Worm (Caenorhabditis elegans): Measurements from ENCODE around the gene C01G6.3.

DNA sequence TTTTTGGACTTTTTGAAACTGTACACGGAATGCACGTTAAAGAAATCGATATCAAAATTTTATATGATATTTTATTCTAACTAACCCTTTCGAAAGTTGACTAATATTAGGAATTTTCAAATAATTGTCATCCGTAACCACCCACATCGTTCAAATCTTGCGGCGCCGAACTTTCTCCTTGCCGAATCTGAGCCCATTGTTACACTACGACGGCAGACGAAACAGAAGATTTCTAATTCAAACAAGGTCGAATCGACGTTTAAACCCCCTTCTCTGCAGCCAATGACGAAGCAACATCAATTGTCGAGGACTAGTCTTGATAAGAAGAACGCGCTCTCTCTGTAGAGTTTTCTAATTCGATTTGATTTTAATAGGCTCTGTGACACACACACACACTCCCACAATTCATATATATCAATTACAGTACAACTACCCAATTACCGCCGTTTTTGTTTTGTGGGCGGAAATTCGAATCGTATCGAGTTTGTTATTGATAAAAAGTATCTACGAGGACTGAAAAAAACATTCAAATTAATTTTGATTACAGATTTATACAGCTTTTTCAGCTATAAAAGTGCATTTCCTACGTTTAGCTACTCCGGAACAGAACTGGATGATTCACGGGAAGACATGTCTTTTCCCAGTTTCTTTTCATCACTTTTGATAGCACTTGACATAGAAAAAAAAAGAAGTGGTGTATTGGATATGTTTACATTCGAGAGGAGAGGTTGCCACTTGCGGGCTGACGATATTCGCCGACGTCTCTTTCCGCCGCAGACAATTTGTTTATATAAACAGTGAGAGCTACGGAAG lies 14.9 kb downstream of the C01G6.3 start:
- TF ChIP-seq lsy-2 (tag; optimal IDR thresholded peaks at IDR 0.05) (peak in 1 of 2 experiments; percentile 52), nhr-76 (tag; optimal IDR thresholded peaks at IDR 0.05) (no peak), mep-1 (tag; optimal IDR thresholded peaks at IDR 0.05) (no peak), F37D6.2 (tag; optimal IDR thresholded peaks at IDR 0.05) (no peak), dmd-6 (GFP tag; IDR thresholded peaks at IDR 0.05) (no peak; the same call in 1 of the 2 replicates), nhr-237 (tag; optimal IDR thresholded peaks at IDR 0.05) (no peak), daf-16 (GFP tag; optimal IDR thresholded peaks at IDR 0.05) (no peak), daf-16 (tag; optimal IDR thresholded peaks at IDR 0.05) (peak; percentile 46), ceh-62 (tag; optimal IDR thresholded peaks at IDR 0.05) (no peak), ceh-20 (GFP tag; IDR thresholded peaks at IDR 0.05) (no peak)
